Worm (Caenorhabditis elegans): Measurements from ENCODE around the gene cutl-29.

DNA sequence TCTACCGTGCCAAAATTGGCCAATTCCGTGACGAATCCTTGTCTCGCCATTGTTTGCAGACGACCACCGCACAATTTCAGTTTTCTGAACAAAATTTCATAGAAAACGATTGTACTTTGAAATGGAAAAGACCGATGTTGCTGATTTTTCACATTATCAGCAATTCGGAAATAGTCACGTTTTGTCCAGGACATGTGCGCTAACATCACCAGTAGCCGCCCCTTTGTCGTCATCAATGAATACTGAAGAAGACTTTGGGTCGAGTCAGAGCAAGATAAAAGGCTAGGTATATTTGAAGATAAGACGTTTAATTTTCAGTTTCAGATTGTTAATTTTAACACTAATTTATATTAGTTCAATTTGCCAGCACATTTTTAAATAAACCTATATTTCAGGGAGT, 28.9 kb downstream of the cutl-29 start, which contains the start of gene endu-2:
- no peak for TF ChIP-seq K09A11.1 (tag; optimal IDR thresholded peaks at IDR 0.05; ENCODE audit: insufficient read depth)
- TF ChIP-seq unc-55 (GFP tag; optimal IDR thresholded peaks at IDR 0.05) = no peak
- no peak for TF ChIP-seq elt-2 (tag; optimal IDR thresholded peaks at IDR 0.05)

Measured in whole organism, late embryonic.